Fruit fly (Drosophila melanogaster): ENCODE data around the gene CG43392.

DNA sequence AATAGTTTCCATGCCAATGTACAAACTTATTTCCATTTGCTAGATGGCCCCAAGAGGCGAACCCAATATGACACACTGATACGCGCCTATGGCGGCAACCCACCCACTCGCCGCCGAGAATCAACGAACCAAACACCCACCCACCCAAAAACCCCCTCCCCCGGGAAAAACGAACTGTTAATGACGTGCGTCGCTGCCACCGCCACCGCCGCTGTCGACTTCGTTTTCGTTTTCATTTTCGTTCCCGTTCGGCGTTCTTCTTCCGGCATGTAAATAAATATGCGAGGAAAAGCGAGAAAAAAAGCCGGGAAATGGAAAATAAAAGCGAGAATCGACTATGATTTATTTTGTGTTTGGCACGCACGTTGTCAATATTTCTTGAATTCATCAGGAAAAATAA, 21.6 kb upstream of the CG43392 start:
- TF ChIP-seq ac (GFP tag; optimal IDR thresholded peaks at IDR 0.05): no peak
- no peak for TF ChIP-seq H2.0 (GFP tag; IDR thresholded peaks at IDR 0.05)
- no peak for TF ChIP-seq CG4404 (GFP tag; IDR thresholded peaks at IDR 0.05)
- TF ChIP-seq Fer3 (tag; optimal IDR thresholded peaks at IDR 0.05): no peak

Measured in whole organism, embryonic.